Fruit fly (Drosophila melanogaster) whole organism, embryonic: ENCODE results near the gene Wee1.

Source experiments
- Ada2b ChIP-seq: fragments of 200-800 bp; sonication (Bioruptor generic); IDR thresholded peaks from 2 replicates; pipeline ENCODE4 v1.3.6; 2022; ENCODE audit warnings: missing biosample characterization, missing genetic modification characterization
- Adf1 ChIP-seq: fragments of 200-800 bp; sonication (Bioruptor generic); IDR thresholded peaks from 2 replicates; pipeline ENCODE4 v1.3.6; 2022; ENCODE audit warnings: missing biosample characterization, missing genetic modification characterization
- CG11398 ChIP-seq: fragments of 200-800 bp; sonication (Bioruptor generic); optimal IDR thresholded peaks from 2 replicates; lab custom pipeline; 2016; ENCODE audit warnings: missing biosample characterization, missing genetic modification characterization
- CG11696 ChIP-seq: fragments of 200-800 bp; sonication (Bioruptor generic); IDR thresholded peaks from 2 replicates; pipeline ENCODE4 v1.3.6; 2022; ENCODE audit warnings: missing biosample characterization, missing genetic modification characterization
- CG12104 ChIP-seq: fragments of 200-800 bp; sonication (Bioruptor generic); optimal IDR thresholded peaks from 3 replicates; lab custom pipeline; 2016; ENCODE audit warnings: missing biosample characterization, missing genetic modification characterization
- CG12299 ChIP-seq: fragments of 200-800 bp; sonication (Bioruptor generic); optimal IDR thresholded peaks from 2 replicates; lab custom pipeline; 2018; ENCODE audit warnings: missing biosample characterization, mild to moderate bottlenecking, missing genetic modification characterization
- CG13287 ChIP-seq: fragments of 200-800 bp; sonication (Bioruptor generic); IDR thresholded peaks from 2 replicates; pipeline ENCODE4 v1.3.6; 2022; ENCODE audit warnings: missing biosample characterization, missing genetic modification characterization; ENCODE audit not compliant: partially characterized antibody
- CG14441 ChIP-seq: fragments of 200-800 bp; sonication (Bioruptor generic); IDR thresholded peaks from 2 replicates; pipeline ENCODE4 v1.3.6; 2022; ENCODE audit warnings: missing biosample characterization, missing genetic modification characterization
- CG17328 ChIP-seq: fragments of 200-800 bp; sonication (Bioruptor generic); IDR thresholded peaks from 2 replicates; pipeline ENCODE4 v1.3.6; 2022; ENCODE audit warnings: missing biosample characterization, missing genetic modification characterization
- CG17385 ChIP-seq: fragments of 200-800 bp; sonication (Bioruptor generic); optimal IDR thresholded peaks from 3 replicates; lab custom pipeline; 2018; ENCODE audit warnings: missing biosample characterization, mild to moderate bottlenecking, missing genetic modification characterization
- CG17912 ChIP-seq: fragments of 200-800 bp; sonication (Bioruptor generic); optimal IDR thresholded peaks from 2 replicates; lab custom pipeline; 2018; ENCODE audit warnings: missing biosample characterization, mild to moderate bottlenecking, missing genetic modification characterization
- CG30020 ChIP-seq: fragments of 200-800 bp; optimal IDR thresholded peaks from 2 replicates; lab custom pipeline; 2019; ENCODE audit warnings: missing biosample characterization, mild to moderate bottlenecking, missing genetic modification characterization, moderate library complexity
- CG30403 ChIP-seq: fragments of 200-800 bp; sonication (Bioruptor generic); optimal IDR thresholded peaks from 3 replicates; lab custom pipeline; 2016; ENCODE audit warnings: missing biosample characterization, missing genetic modification characterization
- CG31224 ChIP-seq: fragments of 200-800 bp; sonication (Bioruptor generic); IDR thresholded peaks from 2 replicates; pipeline ENCODE4 v1.3.6; 2022; ENCODE audit warnings: missing biosample characterization, missing genetic modification characterization
- CG4282 ChIP-seq: fragments of 200-800 bp; sonication (Bioruptor generic); optimal IDR thresholded peaks from 2 replicates; lab custom pipeline; 2016; ENCODE audit warnings: missing biosample characterization, missing genetic modification characterization
- CG6689 ChIP-seq: fragments of 200-800 bp; sonication (Bioruptor generic); IDR thresholded peaks from 2 replicates; pipeline ENCODE4 v1.3.6; 2022; ENCODE audit warnings: missing biosample characterization, missing genetic modification characterization
- CG7839 ChIP-seq: fragments of 200-800 bp; sonication (Bioruptor generic); optimal IDR thresholded peaks from 3 replicates; lab custom pipeline; 2018; ENCODE audit warnings: missing biosample characterization, mild to moderate bottlenecking, missing genetic modification characterization, moderate library complexity
- CG8944 ChIP-seq: fragments of 200-800 bp; sonication (Bioruptor generic); optimal IDR thresholded peaks from 3 replicates; lab custom pipeline; 2016; ENCODE audit warnings: missing biosample characterization, missing genetic modification characterization
- CG9727 ChIP-seq: fragments of 200-800 bp; sonication (Bioruptor generic); optimal IDR thresholded peaks from 3 replicates; lab custom pipeline; 2017; ENCODE audit warnings: missing biosample characterization, mild to moderate bottlenecking, missing genetic modification characterization
- Chrac-16 ChIP-seq: fragments of 200-800 bp; sonication (Bioruptor generic); optimal IDR thresholded peaks from 3 replicates; lab custom pipeline; 2016; ENCODE audit warnings: missing biosample characterization, missing genetic modification characterization
- CkIIα-i1 ChIP-seq: fragments of 200-800 bp; sonication (Bioruptor generic); IDR thresholded peaks from 2 replicates; pipeline ENCODE4 v1.3.6; 2022; ENCODE audit warnings: missing biosample characterization, missing genetic modification characterization
- Dip3 ChIP-seq: fragments of 200-800 bp; sonication (Bioruptor generic); optimal IDR thresholded peaks from 3 replicates; lab custom pipeline; 2016; ENCODE audit warnings: missing biosample characterization, missing genetic modification characterization
- E2f1 ChIP-seq: fragments of 200-800 bp; sonication (Bioruptor generic); IDR thresholded peaks from 2 replicates; pipeline ENCODE4 v1.3.6; 2022; ENCODE audit warnings: missing biosample characterization, missing genetic modification characterization
- Ets65A ChIP-seq: fragments of 200-800 bp; sonication (Bioruptor generic); peaks from one replicate; lab custom pipeline; 2016; ENCODE audit warnings: missing biosample characterization, missing genetic modification characterization
- MESR4 ChIP-seq: fragments of 200-800 bp; sonication (Bioruptor generic); optimal IDR thresholded peaks from 2 replicates; lab custom pipeline; 2018; ENCODE audit warnings: missing biosample characterization, mild to moderate bottlenecking, missing genetic modification characterization, moderate library complexity
- NK7.1 ChIP-seq: fragments of 200-800 bp; sonication (Bioruptor generic); optimal IDR thresholded peaks from 3 replicates; lab custom pipeline; 2016; ENCODE audit warnings: missing biosample characterization, missing genetic modification characterization
- Poxn ChIP-seq: fragments of 200-800 bp; sonication (Bioruptor generic); IDR thresholded peaks from 2 replicates; pipeline ENCODE4 v1.3.6; 2022; ENCODE audit warnings: missing biosample characterization, missing genetic modification characterization
- Scr ChIP-seq: fragments of 200-800 bp; sonication (Bioruptor generic); IDR thresholded peaks from 2 replicates; pipeline ENCODE4 v1.3.6; 2022; ENCODE audit warnings: missing biosample characterization, missing genetic modification characterization; ENCODE audit not compliant: partially characterized antibody
- ab ChIP-seq: fragments of 200-800 bp; sonication (Bioruptor generic); optimal IDR thresholded peaks from 2 replicates; lab custom pipeline; 2016; ENCODE audit warnings: missing biosample characterization, missing genetic modification characterization
- abd-A ChIP-seq: fragments of 200-800 bp; sonication (Bioruptor generic); optimal IDR thresholded peaks from 3 replicates; lab custom pipeline; 2019; ENCODE audit warnings: missing biosample characterization, mild to moderate bottlenecking, missing genetic modification characterization, moderate library complexity
- bab2 ChIP-seq: fragments of 200-800 bp; sonication (Bioruptor generic); optimal IDR thresholded peaks from 2 replicates; lab custom pipeline; 2016; ENCODE audit warnings: missing biosample characterization, missing genetic modification characterization
- cato ChIP-seq: fragments of 200-800 bp; sonication (Bioruptor generic); optimal IDR thresholded peaks from 2 replicates; lab custom pipeline; 2016; ENCODE audit warnings: missing biosample characterization, missing genetic modification characterization, borderline replicate concordance
- croc ChIP-seq: fragments of 200-800 bp; sonication (Bioruptor generic); conservative IDR thresholded peaks from 3 replicates; pipeline ENCODE4 v1.3.6; 2022; ENCODE audit warnings: missing biosample characterization, missing genetic modification characterization
- cwo ChIP-seq: fragments of 200-800 bp; sonication (Bioruptor generic); optimal IDR thresholded peaks from 3 replicates; lab custom pipeline; 2017; ENCODE audit warnings: missing biosample characterization, missing genetic modification characterization, mild to moderate bottlenecking, moderate library complexity, missing genetic modification reagents
- danr ChIP-seq: fragments of 200-800 bp; sonication (Bioruptor generic); IDR thresholded peaks from 2 replicates; pipeline ENCODE4 v1.3.6; 2022; ENCODE audit warnings: missing biosample characterization, missing genetic modification characterization
- disco-r ChIP-seq: fragments of 200-800 bp; sonication (Bioruptor generic); optimal IDR thresholded peaks from 2 replicates; lab custom pipeline; 2016; ENCODE audit warnings: missing biosample characterization, missing genetic modification characterization
- dpn ChIP-seq, 2 experiments: fragments of 200-800 bp; sonication (Bioruptor generic); optimal IDR thresholded peaks; 3 replicates each; lab custom pipeline; 2016; ENCODE audit warnings: missing biosample characterization in 2 of 2, missing genetic modification characterization in 2 of 2
- fd64A ChIP-seq: fragments of 200-800 bp; sonication (Bioruptor generic); optimal IDR thresholded peaks from 3 replicates; lab custom pipeline; 2018; ENCODE audit warnings: missing biosample characterization, mild to moderate bottlenecking, missing genetic modification characterization
- gce ChIP-seq: fragments of 200-800 bp; sonication (Bioruptor generic); IDR thresholded peaks from 3 replicates; pipeline ENCODE4 v1.3.6; 2022; ENCODE audit warnings: missing biosample characterization, missing genetic modification characterization
- gsb-n ChIP-seq: fragments of 200-800 bp; sonication (Bioruptor generic); optimal IDR thresholded peaks from 3 replicates; lab custom pipeline; 2018; ENCODE audit warnings: missing biosample characterization, mild to moderate bottlenecking, missing genetic modification characterization
- ham ChIP-seq: fragments of 200-800 bp; sonication (Bioruptor generic); IDR thresholded peaks from 2 replicates; pipeline ENCODE4 v1.3.6; 2022; ENCODE audit warnings: missing biosample characterization, missing genetic modification characterization
- insv ChIP-seq, 2 experiments: fragments of 200-800 bp; sonication (Bioruptor generic); optimal IDR thresholded peaks; 3 replicates each; lab custom pipeline; 2016 to 2018; ENCODE audit warnings: missing biosample characterization in 2 of 2, missing genetic modification characterization in 2 of 2
- inv ChIP-seq: fragments of 200-800 bp; sonication (Bioruptor generic); IDR thresholded peaks from 2 replicates; pipeline ENCODE4 v1.3.6; 2022; ENCODE audit warnings: missing biosample characterization, missing genetic modification characterization; ENCODE audit not compliant: partially characterized antibody
- rib ChIP-seq: fragments of 200-800 bp; sonication (Bioruptor generic); IDR thresholded peaks from 2 replicates; pipeline ENCODE4 v1.3.6; 2022; ENCODE audit warnings: missing biosample characterization, missing genetic modification characterization
- slou ChIP-seq: fragments of 200-800 bp; sonication (Bioruptor generic); optimal IDR thresholded peaks from 3 replicates; lab custom pipeline; 2016; ENCODE audit warnings: missing biosample characterization, missing genetic modification characterization
- tna ChIP-seq: fragments of 200-800 bp; sonication (Bioruptor generic); IDR thresholded peaks from 2 replicates; pipeline ENCODE4 v1.3.6; 2022; ENCODE audit warnings: missing biosample characterization, missing genetic modification characterization; ENCODE audit not compliant: partially characterized antibody
- twi ChIP-seq: fragments of 200-800 bp; optimal IDR thresholded peaks from 2 replicates; lab custom pipeline; 2019; ENCODE audit warnings: missing biosample characterization, mild to moderate bottlenecking, missing genetic modification characterization, moderate library complexity
- tx ChIP-seq: fragments of 200-800 bp; sonication (Bioruptor generic); optimal IDR thresholded peaks from 2 replicates; lab custom pipeline; 2016; ENCODE audit warnings: missing biosample characterization, missing genetic modification characterization
- vnd ChIP-seq: fragments of 200-800 bp; sonication (Bioruptor generic); IDR thresholded peaks from 3 replicates; pipeline ENCODE4 v1.3.6; 2022; ENCODE audit warnings: missing biosample characterization, missing genetic modification characterization; ENCODE audit not compliant: partially characterized antibody
- zen ChIP-seq: fragments of 200-800 bp; sonication (Bioruptor generic); optimal IDR thresholded peaks from 3 replicates; lab custom pipeline; 2018; ENCODE audit warnings: missing biosample characterization, mild to moderate bottlenecking, missing genetic modification characterization, moderate library complexity

The Wee1 gene

DNA sequence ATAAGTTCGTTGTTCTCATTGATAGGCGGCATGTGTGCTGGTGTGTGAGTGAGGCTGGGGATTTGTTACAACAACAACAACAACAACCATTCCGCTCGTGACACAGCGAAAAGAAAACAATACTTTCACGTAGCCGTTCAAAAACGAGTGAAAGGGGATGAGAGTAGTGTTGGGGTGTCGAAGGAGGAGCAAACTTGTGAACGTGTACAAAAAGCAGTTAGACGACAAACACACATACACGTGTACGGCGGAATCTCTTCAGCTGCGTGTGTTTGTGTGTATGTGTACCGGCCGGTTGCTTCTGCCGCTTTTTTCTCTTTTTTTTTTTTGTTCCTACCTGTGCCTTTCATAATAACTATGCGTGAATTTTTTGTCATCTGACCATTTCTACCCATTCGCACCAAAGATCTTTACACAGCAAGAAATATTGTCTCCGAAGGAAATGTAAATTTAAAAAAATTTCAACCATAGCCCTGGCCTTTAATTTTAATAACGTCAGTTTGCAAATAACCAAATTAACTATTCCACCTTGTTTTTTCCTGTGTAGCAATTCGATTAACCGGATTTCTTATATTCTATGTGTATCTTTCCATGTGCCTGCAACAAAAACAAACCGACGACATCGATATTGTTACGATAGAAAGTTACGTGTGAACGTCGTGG is 8.3 kb upstream of the Wee1 start (continued):
- TF ChIP-seq CG31224 (GFP tag; lab: Robert Waterston, UW) (no peak), CG8944 (GFP tag; lab: Kevin White, UChicago) (peak; percentile 63), Poxn (GFP tag; lab: Robert Waterston, UW) (no peak), vnd (GFP tag; lab: Robert Waterston, UW) (no peak), ab (GFP tag; lab: Kevin White, UChicago) (no peak), CG11696 (GFP tag; lab: Robert Waterston, UW) (peak; percentile 59; the same call in 1 of the 2 replicates), CG14441 (GFP tag; lab: Robert Waterston, UW) (no peak), cato (GFP tag; lab: Kevin White, UChicago) (peak; percentile 8), gce (GFP tag; lab: Robert Waterston, UW) (no peak), Chrac-16 (GFP tag; lab: Kevin White, UChicago) (peak; percentile 62), CG7839 (tag; lab: Kevin White, UChicago) (no peak), abd-A (tag; lab: Kevin White, UChicago) (no peak), tx (GFP tag; lab: Kevin White, UChicago) (peak; percentile 59), disco-r (GFP tag; lab: Kevin White, UChicago) (no peak), Ada2b (GFP tag; lab: Robert Waterston, UW) (no peak), twi (tag; lab: Kevin White, UChicago) (no peak), Adf1 (peak; percentile 33; the same call in 1 of the 2 replicates), danr (GFP tag; lab: Robert Waterston, UW) (0 out of 2 replicates have a peak, but pooled peaks have one; percentile 30), inv (no peak), CkIIα-i1 (GFP tag; lab: Robert Waterston, UW) (no peak), CG12299 (peak; percentile 49), gsb-n (tag; lab: Kevin White, UChicago) (peak; percentile 63), CG4282 (peak; percentile 19), cwo (GFP tag; lab: Kevin White, UChicago) (peak; percentile 35), CG13287 (GFP tag; lab: Robert Waterston, UW) (no peak), Scr (GFP tag; lab: Robert Waterston, UW) (no peak), CG17912 (no peak), CG30020 (tag; lab: Kevin White, UChicago) (no peak), tna (GFP tag; lab: Robert Waterston, UW) (no peak), insv (GFP tag; optimal IDR thresholded peaks at IDR 0.05; lab: Kevin White, UChicago) (no peak), rib (GFP tag; lab: Robert Waterston, UW) (peak; percentile 46; the same call in 1 of the 2 replicates), CG17328 (GFP tag; lab: Robert Waterston, UW) (peak; percentile 89), dpn (GFP tag; optimal IDR thresholded peaks at IDR 0.05; lab: Kevin White, UChicago) (peak; percentile 59 to 75), CG11398 (peak; percentile 69), Ets65A (GFP tag; lab: Kevin White, UChicago) (peak; percentile 96), slou (no peak), CG12104 (peak; percentile 1), ham (GFP tag; lab: Robert Waterston, UW) (no peak), NK7.1 (GFP tag; lab: Kevin White, UChicago) (peak; percentile 33), CG17385 (GFP tag; lab: Kevin White, UChicago) (peak; percentile 68), zen (tag; lab: Kevin White, UChicago) (peak; percentile 70), Dip3 (GFP tag; lab: Kevin White, UChicago) (peak; percentile 65), croc (GFP tag; lab: Robert Waterston, UW) (no peak), bab2 (GFP tag; lab: Kevin White, UChicago) (peak; percentile 45), fd64A (GFP tag; lab: Kevin White, UChicago) (no peak), CG6689 (GFP tag; lab: Robert Waterston, UW) (no peak; the same call in 1 of the 2 replicates), CG9727 (GFP tag; lab: Kevin White, UChicago) (peak; percentile 71), CG30403 (GFP tag; lab: Kevin White, UChicago) (peak; percentile 74), E2f1 (peak; percentile 53; the same call in 1 of the 2 replicates), MESR4 (GFP tag; lab: Kevin White, UChicago) (no peak)
